Fruit fly (Drosophila melanogaster) whole organism, embryonic: ENCODE data around the gene CG5181.

Experiments used
- ATbp ChIP-seq: fragments of 200-800 bp; sonication (Bioruptor generic); optimal IDR thresholded peaks from 2 replicates; lab custom pipeline; 2017; ENCODE audit warnings: missing biosample characterization, mild to moderate bottlenecking, missing genetic modification characterization, missing genetic modification reagents
- B-H1 ChIP-seq: fragments of 200-800 bp; sonication (Bioruptor generic); IDR thresholded peaks from 3 replicates; pipeline ENCODE4 v1.3.6; 2022; ENCODE audit warnings: missing biosample characterization, missing genetic modification characterization
- Bdp1 ChIP-seq: fragments of 200-800 bp; sonication (Bioruptor generic); optimal IDR thresholded peaks from 3 replicates; lab custom pipeline; 2016; ENCODE audit warnings: missing biosample characterization, missing genetic modification characterization
- CG10267 ChIP-seq: fragments of 200-800 bp; sonication (Bioruptor generic); optimal IDR thresholded peaks from 2 replicates; lab custom pipeline; 2018; ENCODE audit warnings: missing biosample characterization, mild to moderate bottlenecking, missing genetic modification characterization, moderate library complexity
- CG11085 ChIP-seq: fragments of 200-800 bp; sonication (Bioruptor generic); IDR thresholded peaks from 2 replicates; pipeline ENCODE4 v1.3.6; 2022; ENCODE audit warnings: missing biosample characterization, missing genetic modification characterization
- CG15696 ChIP-seq: fragments of 200-800 bp; sonication (Bioruptor generic); optimal IDR thresholded peaks from 2 replicates; lab custom pipeline; 2019; ENCODE audit warnings: missing biosample characterization, mild to moderate bottlenecking, missing genetic modification characterization, moderate library complexity
- CG1602 ChIP-seq: fragments of 200-800 bp; sonication (Bioruptor generic); optimal IDR thresholded peaks from 3 replicates; lab custom pipeline; 2016; ENCODE audit warnings: missing biosample characterization, missing genetic modification characterization
- CG1603 ChIP-seq: fragments of 200-800 bp; sonication (Bioruptor generic); optimal IDR thresholded peaks from 2 replicates; lab custom pipeline; 2019; ENCODE audit warnings: missing biosample characterization, mild to moderate bottlenecking, missing genetic modification characterization, moderate library complexity
- CG17912 ChIP-seq: fragments of 200-800 bp; sonication (Bioruptor generic); optimal IDR thresholded peaks from 2 replicates; lab custom pipeline; 2018; ENCODE audit warnings: missing biosample characterization, mild to moderate bottlenecking, missing genetic modification characterization
- CG2129 ChIP-seq: fragments of 200-800 bp; sonication (Bioruptor generic); IDR thresholded peaks from 2 replicates; pipeline ENCODE4 v1.3.6; 2022; ENCODE audit warnings: missing biosample characterization, missing genetic modification characterization; ENCODE audit not compliant: partially characterized antibody
- CG3407 ChIP-seq: fragments of 200-800 bp; sonication (Bioruptor generic); optimal IDR thresholded peaks from 2 replicates; lab custom pipeline; 2018; ENCODE audit warnings: missing biosample characterization, mild to moderate bottlenecking, missing genetic modification characterization
- CG3995 ChIP-seq: fragments of 200-800 bp; sonication (Bioruptor generic); optimal IDR thresholded peaks from 3 replicates; lab custom pipeline; 2016; ENCODE audit warnings: missing biosample characterization, missing genetic modification characterization
- CG4328 ChIP-seq: fragments of 200-800 bp; sonication (Bioruptor generic); optimal IDR thresholded peaks from 3 replicates; lab custom pipeline; 2017; ENCODE audit warnings: missing biosample characterization, missing genetic modification reagents, missing genetic modification characterization
- CG5180 ChIP-seq: fragments of 200-800 bp; sonication (Bioruptor generic); optimal IDR thresholded peaks from 3 replicates; lab custom pipeline; 2017; ENCODE audit warnings: missing biosample characterization, missing genetic modification characterization, mild to moderate bottlenecking, moderate library complexity, missing genetic modification reagents
- CG7839 ChIP-seq: fragments of 200-800 bp; sonication (Bioruptor generic); optimal IDR thresholded peaks from 3 replicates; lab custom pipeline; 2018; ENCODE audit warnings: missing biosample characterization, mild to moderate bottlenecking, missing genetic modification characterization, moderate library complexity
- CG9215 ChIP-seq: fragments of 200-800 bp; sonication (Bioruptor generic); IDR thresholded peaks from 2 replicates; pipeline ENCODE4 v1.3.6; 2022; ENCODE audit warnings: missing biosample characterization, missing genetic modification characterization
- CG9797 ChIP-seq: fragments of 200-800 bp; sonication (Bioruptor generic); optimal IDR thresholded peaks from 3 replicates; lab custom pipeline; 2018; ENCODE audit warnings: missing biosample characterization, mild to moderate bottlenecking, missing genetic modification characterization
- CG9876 ChIP-seq: fragments of 200-800 bp; sonication (Bioruptor generic); optimal IDR thresholded peaks from 2 replicates; lab custom pipeline; 2016; ENCODE audit warnings: missing biosample characterization, missing genetic modification characterization
- Dip2 ChIP-seq: fragments of 200-800 bp; sonication (Bioruptor generic); IDR thresholded peaks from 2 replicates; pipeline ENCODE4 v1.3.6; 2022; ENCODE audit warnings: missing biosample characterization, missing genetic modification characterization
- Gug ChIP-seq: fragments of 200-800 bp; sonication (Bioruptor generic); IDR thresholded peaks from 4 replicates; pipeline ENCODE4 v1.3.6; 2022; ENCODE audit warnings: missing biosample characterization, missing genetic modification characterization
- H2.0 ChIP-seq: fragments of 200-800 bp; sonication (Bioruptor generic); IDR thresholded peaks from 2 replicates; pipeline ENCODE4 v1.3.6; 2022; ENCODE audit warnings: missing biosample characterization, missing genetic modification characterization
- HHEX ChIP-seq: fragments of 200-800 bp; sonication (Bioruptor generic); optimal IDR thresholded peaks from 3 replicates; lab custom pipeline; 2017; ENCODE audit warnings: missing biosample characterization, mild to moderate bottlenecking, missing genetic modification characterization, missing genetic modification reagents
- HLHmδ ChIP-seq: fragments of 200-800 bp; sonication (Bioruptor generic); optimal IDR thresholded peaks from 2 replicates; lab custom pipeline; 2018; ENCODE audit warnings: missing biosample characterization, mild to moderate bottlenecking, missing genetic modification characterization, moderate library complexity
- Lim3 ChIP-seq: fragments of 200-800 bp; sonication (Bioruptor generic); IDR thresholded peaks from 2 replicates; pipeline ENCODE4 v1.3.6; 2022; ENCODE audit warnings: missing biosample characterization, missing genetic modification characterization
- NC2α ChIP-seq: fragments of 200-800 bp; sonication (Bioruptor generic); optimal IDR thresholded peaks from 2 replicates; lab custom pipeline; 2016; ENCODE audit warnings: missing biosample characterization, missing genetic modification characterization
- Opbp ChIP-seq: fragments of 200-800 bp; sonication (Bioruptor generic); IDR thresholded peaks from 3 replicates; pipeline ENCODE4 v1.3.6; 2022; ENCODE audit warnings: missing biosample characterization, missing genetic modification characterization; ENCODE audit not compliant: partially characterized antibody
- Rx ChIP-seq: fragments of 200-800 bp; sonication (Bioruptor generic); IDR thresholded peaks from 2 replicates; pipeline ENCODE4 v1.3.6; 2022; ENCODE audit warnings: missing biosample characterization, missing genetic modification characterization
- Ssrp ChIP-seq: fragments of 200-800 bp; sonication (Bioruptor generic); optimal IDR thresholded peaks from 2 replicates; lab custom pipeline; 2018; ENCODE audit warnings: missing biosample characterization, mild to moderate bottlenecking, missing genetic modification characterization, moderate library complexity
- ab ChIP-seq: fragments of 200-800 bp; sonication (Bioruptor generic); optimal IDR thresholded peaks from 2 replicates; lab custom pipeline; 2016; ENCODE audit warnings: missing biosample characterization, missing genetic modification characterization
- ap ChIP-seq: fragments of 200-800 bp; sonication (Bioruptor generic); IDR thresholded peaks from 2 replicates; pipeline ENCODE4 v1.3.6; 2022; ENCODE audit warnings: missing biosample characterization, missing genetic modification characterization
- bigmax ChIP-seq: fragments of 200-800 bp; sonication (Bioruptor generic); optimal IDR thresholded peaks from 2 replicates; lab custom pipeline; 2018; ENCODE audit warnings: missing biosample characterization, mild to moderate bottlenecking, missing genetic modification characterization
- cas ChIP-seq: fragments of 200-800 bp; sonication (Bioruptor generic); IDR thresholded peaks from 2 replicates; pipeline ENCODE4 v1.3.6; 2022; ENCODE audit warnings: missing biosample characterization, missing genetic modification characterization
- dmrt99B ChIP-seq: fragments of 200-800 bp; sonication (Bioruptor generic); optimal IDR thresholded peaks from 2 replicates; lab custom pipeline; 2018; ENCODE audit warnings: missing biosample characterization, mild to moderate bottlenecking, missing genetic modification characterization, moderate library complexity
- fd3F ChIP-seq: fragments of 200-800 bp; sonication (Bioruptor generic); optimal IDR thresholded peaks from 2 replicates; lab custom pipeline; 2018; ENCODE audit warnings: missing biosample characterization, mild to moderate bottlenecking, missing genetic modification characterization, moderate library complexity
- hbn ChIP-seq: fragments of 200-800 bp; sonication (Bioruptor generic); IDR thresholded peaks from 2 replicates; pipeline ENCODE4 v1.3.6; 2022; ENCODE audit warnings: missing biosample characterization, missing genetic modification characterization; ENCODE audit not compliant: partially characterized antibody
- her ChIP-seq: fragments of 200-800 bp; sonication (Bioruptor generic); optimal IDR thresholded peaks from 2 replicates; lab custom pipeline; 2016; ENCODE audit warnings: missing biosample characterization, missing genetic modification characterization
- kay ChIP-seq: fragments of 200-800 bp; sonication (Bioruptor generic); optimal IDR thresholded peaks from 2 replicates; lab custom pipeline; 2016; ENCODE audit warnings: missing biosample characterization, missing genetic modification characterization
- kni ChIP-seq: fragments of 200-800 bp; sonication (Bioruptor generic); optimal IDR thresholded peaks from 3 replicates; lab custom pipeline; 2017; ENCODE audit warnings: mild to moderate bottlenecking, missing biosample characterization, missing genetic modification reagents, missing genetic modification characterization
- lab ChIP-seq: fragments of 200-800 bp; sonication (Bioruptor generic); optimal IDR thresholded peaks from 3 replicates; lab custom pipeline; 2017; ENCODE audit warnings: missing biosample characterization, missing genetic modification characterization, mild to moderate bottlenecking, moderate library complexity, missing genetic modification reagents
- lola ChIP-seq, 3 experiments: fragments of >200 bp in 2 of 3; fragments of 200-800 bp in 1 of 3; sonication (Bioruptor generic) in 1 of 3; optimal IDR thresholded peaks; 2 replicates each; lab custom pipeline; 2017 to 2019; ENCODE audit warnings: missing biosample characterization in 3 of 3, missing genetic modification characterization in 3 of 3, mild to moderate bottlenecking in 1 of 3, moderate library complexity in 1 of 3
- luna ChIP-seq: fragments of 200-800 bp; sonication (Bioruptor generic); optimal IDR thresholded peaks from 2 replicates; lab custom pipeline; 2016; ENCODE audit warnings: missing biosample characterization, missing genetic modification characterization
- onecut ChIP-seq: fragments of 200-800 bp; sonication (Bioruptor generic); IDR thresholded peaks from 2 replicates; pipeline ENCODE4 v1.3.6; 2022; ENCODE audit warnings: missing biosample characterization, missing genetic modification characterization
- repo ChIP-seq: fragments of 200-800 bp; sonication (Bioruptor generic); optimal IDR thresholded peaks from 2 replicates; lab custom pipeline; 2016; ENCODE audit warnings: missing biosample characterization, missing genetic modification characterization
- rib ChIP-seq: fragments of 200-800 bp; sonication (Bioruptor generic); IDR thresholded peaks from 2 replicates; pipeline ENCODE4 v1.3.6; 2022; ENCODE audit warnings: missing biosample characterization, missing genetic modification characterization
- sr ChIP-seq: fragments of 200-800 bp; sonication (Bioruptor generic); IDR thresholded peaks from 3 replicates; pipeline ENCODE4 v1.3.6; 2022; ENCODE audit warnings: missing biosample characterization, missing genetic modification characterization
- tll ChIP-seq, 2 experiments: fragments of 200-800 bp in 1 of 2; fragments of >200 bp in 1 of 2; sonication (Bioruptor generic) in 1 of 2; optimal IDR thresholded peaks; 2 replicates each; lab custom pipeline; 2017 to 2019; ENCODE audit warnings: missing biosample characterization in 2 of 2, missing genetic modification characterization in 2 of 2, mild to moderate bottlenecking in 1 of 2, moderate library complexity in 1 of 2
- ttk ChIP-seq: fragments of 200-800 bp; sonication (Bioruptor generic); IDR thresholded peaks from 2 replicates; pipeline ENCODE4 v2.1.2; 2022; ENCODE audit warnings: missing biosample characterization, missing genetic modification characterization
- unc-4 ChIP-seq: fragments of 200-800 bp; sonication (Bioruptor generic); IDR thresholded peaks from 2 replicates; pipeline ENCODE4 v1.3.6; 2022; ENCODE audit warnings: missing biosample characterization, missing genetic modification characterization; ENCODE audit not compliant: partially characterized antibody

CG5181 gene

DNA sequence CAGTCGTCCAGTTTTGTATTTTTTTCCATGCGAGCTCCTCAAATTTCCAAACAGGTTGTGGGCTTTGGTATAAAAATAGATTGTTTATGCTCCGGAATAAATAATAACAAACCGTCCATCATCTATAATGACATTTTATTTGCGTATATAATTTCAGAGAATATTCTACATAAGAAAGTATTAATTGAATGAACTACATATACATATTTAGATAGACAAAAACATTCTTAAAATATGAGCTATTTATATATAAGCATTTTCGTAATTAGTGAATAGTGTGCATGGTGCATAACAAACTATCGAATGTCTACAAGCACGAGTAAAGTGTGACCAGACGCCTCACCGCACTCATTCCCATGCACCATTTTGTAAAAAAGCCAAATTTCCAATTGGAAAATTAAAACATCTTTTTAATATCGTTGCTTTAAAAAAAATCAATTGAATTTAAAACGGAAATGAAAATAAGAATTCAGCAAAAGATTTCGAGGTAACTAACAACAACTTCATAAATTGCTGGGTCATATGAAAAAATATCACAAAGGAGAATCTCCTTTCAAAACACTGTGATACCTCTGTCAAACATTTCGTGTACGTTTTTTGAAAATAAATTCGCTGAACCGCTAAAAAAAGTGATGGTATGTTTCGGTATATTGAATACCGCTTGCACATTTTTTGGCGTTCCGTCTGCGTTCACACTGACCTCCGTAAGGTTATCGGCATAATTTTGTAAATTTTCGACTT lies 16.9 kb upstream of the CG5181 start, which contains the start of gene muc (continued):
- TF ChIP-seq lab (no peak), Gug (0 out of 4 replicates have a peak, but pooled peaks have one; percentile 17), CG2129 (GFP tag; lab: Robert Waterston, UW) (peak; percentile 56), ap (GFP tag; lab: Robert Waterston, UW) (no peak), unc-4 (GFP tag; lab: Robert Waterston, UW) (peak; percentile 56), CG3995 (GFP tag; lab: Kevin White, UChicago) (peak; percentile 3), CG7839 (tag; lab: Kevin White, UChicago) (peak; percentile 53), B-H1 (no peak), hbn (GFP tag; lab: Robert Waterston, UW) (peak; percentile 36; the same call in 1 of the 2 replicates), HHEX (no peak), H2.0 (GFP tag; lab: Robert Waterston, UW) (no peak), kay (GFP tag; lab: Kevin White, UChicago) (no peak), CG9215 (0 out of 2 replicates have a peak, but pooled peaks have one; percentile 24), rib (GFP tag; lab: Robert Waterston, UW) (no peak), CG9797 (GFP tag; lab: Kevin White, UChicago) (peak; percentile 64), ttk (no peak), Opbp (GFP tag; lab: Robert Waterston, UW) (peak; percentile 58; the same call in 1 of the 3 replicates), repo (no peak), ab (no peak), CG4328 (GFP tag; lab: Kevin White, UChicago) (no peak), cas (GFP tag; lab: Robert Waterston, UW) (no peak), fd3F (no peak), CG5180 (GFP tag; lab: Kevin White, UChicago) (no peak), CG11085 (0 out of 2 replicates have a peak, but pooled peaks have one; percentile 12), ATbp (GFP tag; lab: Kevin White, UChicago) (no peak), CG3407 (GFP tag; lab: Kevin White, UChicago) (no peak), Bdp1 (no peak), her (GFP tag; lab: Kevin White, UChicago) (no peak), onecut (GFP tag; lab: Robert Waterston, UW) (no peak), Ssrp (tag; lab: Kevin White, UChicago) (peak; percentile 39), bigmax (GFP tag; lab: Kevin White, UChicago) (no peak), NC2α (GFP tag; lab: Kevin White, UChicago) (no peak), HLHmδ (no peak), Lim3 (GFP tag; lab: Robert Waterston, UW) (no peak), tll (GFP tag; optimal IDR thresholded peaks at IDR 0.05; lab: Kevin White, UChicago) (no peak), CG15696 (tag; lab: Kevin White, UChicago) (peak; percentile 26), Dip2 (GFP tag; lab: Robert Waterston, UW) (no peak), CG10267 (peak; percentile 39), CG1602 (GFP tag; lab: Kevin White, UChicago) (peak; percentile 31), CG1603 (tag; lab: Kevin White, UChicago) (peak; percentile 70), lola (GFP tag; optimal IDR thresholded peaks at IDR 0.05; lab: Kevin White, UChicago) (peak in 2 of 3 experiments; percentile 52 to 92), luna (GFP tag; lab: Kevin White, UChicago) (no peak), dmrt99B (tag; lab: Kevin White, UChicago) (peak; percentile 31), kni (GFP tag; lab: Kevin White, UChicago) (no peak), CG17912 (GFP tag; lab: Kevin White, UChicago) (no peak), Rx (no peak), CG9876 (GFP tag; lab: Kevin White, UChicago) (no peak), sr (GFP tag; lab: Robert Waterston, UW) (no peak)
